Worm (Caenorhabditis elegans) whole organism, mixed stage, embryonic: Measurements from ENCODE around the gene smg-6.

Experiments used
- blmp-1 ChIP-seq: fragments of 150-350 bp; optimal IDR thresholded peaks from 2 replicates; lab custom pipeline; 2014; ENCODE audit warnings: missing biosample characterization, missing genetic modification characterization
- ceh-83 ChIP-seq: fragments of 200-800 bp; sonication (Bioruptor generic); optimal IDR thresholded peaks from 2 replicates; lab custom pipeline; 2018; ENCODE audit warnings: mild to moderate bottlenecking, missing genetic modification characterization, missing compliant biosample characterization
- ces-1 ChIP-seq: fragments of 150-350 bp; optimal IDR thresholded peaks from 2 replicates; lab custom pipeline; 2014; ENCODE audit warnings: missing biosample characterization, missing genetic modification reagents, missing genetic modification characterization
- nhr-237 ChIP-seq: fragments of 150-350 bp; optimal IDR thresholded peaks from 2 replicates; lab custom pipeline; 2014; ENCODE audit warnings: missing biosample characterization, missing genetic modification characterization
- nhr-76 ChIP-seq: sonication (generic microtip); optimal IDR thresholded peaks from 2 replicates; lab custom pipeline; 2017; ENCODE audit warnings: missing biosample characterization, missing genetic modification characterization
- snpc-4 ChIP-seq: fragments of 150-350 bp; optimal IDR thresholded peaks from 2 replicates; lab custom pipeline; 2014; ENCODE audit warnings: missing biosample characterization, missing genetic modification characterization
- sptf-1 ChIP-seq: sonication (generic microtip); optimal IDR thresholded peaks from 2 replicates; lab custom pipeline; 2017; ENCODE audit warnings: mild to moderate bottlenecking, missing genetic modification characterization, moderate library complexity, missing compliant biosample characterization
- unc-39 ChIP-seq: fragments of 150-350 bp; optimal IDR thresholded peaks from 2 replicates; lab custom pipeline; 2014; ENCODE audit warnings: missing biosample characterization, missing genetic modification characterization
- ztf-11 ChIP-seq: fragments of 150-350 bp; optimal IDR thresholded peaks from 2 replicates; lab custom pipeline; 2014; ENCODE audit warnings: missing biosample characterization, missing genetic modification characterization

DNA sequence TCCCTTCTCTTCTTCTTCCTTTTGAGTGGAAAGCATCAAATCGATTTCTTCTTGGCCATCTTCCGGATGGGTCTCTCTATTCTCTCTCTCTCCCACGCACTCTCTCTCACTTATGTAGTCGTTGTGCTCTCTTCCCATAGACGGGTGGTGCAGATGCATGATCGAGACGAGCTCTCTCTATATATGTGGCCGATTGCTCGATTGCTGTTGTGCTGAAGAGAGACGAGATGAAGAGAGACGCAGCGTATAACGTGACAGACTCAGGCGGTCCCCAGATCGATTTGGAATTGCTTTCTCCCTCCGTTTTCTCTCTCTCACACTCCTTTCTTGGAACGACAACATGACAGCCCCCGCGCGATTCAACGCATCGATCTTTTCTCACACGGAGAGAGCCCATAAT, 59.1 kb downstream of the smg-6 start:
- no peak for TF ChIP-seq nhr-237 (tag; lab: Kevin White, UChicago)
- TF ChIP-seq ztf-11 (tag; lab: Kevin White, UChicago): peak; percentile 68
- TF ChIP-seq nhr-76 (tag; lab: Kevin White, UChicago): no peak
- no peak for TF ChIP-seq snpc-4 (tag; lab: Kevin White, UChicago)
- TF ChIP-seq unc-39 (tag; lab: Kevin White, UChicago): no peak
- peak; percentile 77 for TF ChIP-seq ces-1
- TF ChIP-seq ceh-83 (GFP tag; lab: Kevin White, UChicago): no peak
- TF ChIP-seq sptf-1: no peak
- TF ChIP-seq blmp-1: no peak
